Fruit fly (Drosophila melanogaster): Measurements from ENCODE around the gene Eip75B.

dm6 chr3L:17941575-17941974 is 122.9 kb downstream of the Eip75B start:
- no peak for TF ChIP-seq usp (GFP tag; optimal IDR thresholded peaks at IDR 0.05)
- no peak for TF ChIP-seq ey (GFP tag; optimal IDR thresholded peaks at IDR 0.05)
- no peak for TF ChIP-seq psq (GFP tag; optimal IDR thresholded peaks at IDR 0.05)
- no peak for TF ChIP-seq h (GFP tag; optimal IDR thresholded peaks at IDR 0.05)
- TF ChIP-seq Dfd (GFP tag; optimal IDR thresholded peaks at IDR 0.05) = no peak
- no peak for TF ChIP-seq lola (GFP tag; optimal IDR thresholded peaks at IDR 0.05)
